Worm (Caenorhabditis elegans) whole organism, mixed stage, embryonic: ENCODE results near the gene lact-3.
A peak's percentile ranks its signal among the peaks of the same experiment; 100 is the strongest.

Source experiments
- M03D4.4 ChIP-seq: sonication (generic microtip); optimal IDR thresholded peaks from 2 replicates; lab custom pipeline; 2017; ENCODE audit warnings: mild to moderate bottlenecking, missing genetic modification characterization, missing compliant biosample characterization
- blmp-1 ChIP-seq: fragments of 150-350 bp; optimal IDR thresholded peaks from 2 replicates; lab custom pipeline; 2014; ENCODE audit warnings: missing biosample characterization, missing genetic modification characterization
- ceh-39 ChIP-seq: fragments of 150-350 bp; optimal IDR thresholded peaks from 2 replicates; lab custom pipeline; 2014; ENCODE audit warnings: missing biosample characterization, missing genetic modification characterization
- ceh-43 ChIP-seq: fragments of 200-800 bp; sonication (Bioruptor generic); optimal IDR thresholded peaks from 2 replicates; lab custom pipeline; 2018; ENCODE audit warnings: mild to moderate bottlenecking, missing genetic modification characterization, moderate library complexity, missing compliant biosample characterization
- ceh-83 ChIP-seq: fragments of 200-800 bp; sonication (Bioruptor generic); optimal IDR thresholded peaks from 2 replicates; lab custom pipeline; 2018; ENCODE audit warnings: mild to moderate bottlenecking, missing genetic modification characterization, missing compliant biosample characterization
- ces-1 ChIP-seq: fragments of 150-350 bp; optimal IDR thresholded peaks from 2 replicates; lab custom pipeline; 2014; ENCODE audit warnings: missing biosample characterization, missing genetic modification reagents, missing genetic modification characterization
- cnd-1 ChIP-seq: fragments of 200-800 bp; sonication (Bioruptor generic); optimal IDR thresholded peaks from 2 replicates; lab custom pipeline; 2018; ENCODE audit warnings: mild to moderate bottlenecking, missing genetic modification characterization, missing compliant biosample characterization
- drap-1 ChIP-seq: fragments of 200-800 bp; sonication (Bioruptor generic); optimal IDR thresholded peaks from 3 replicates; lab custom pipeline; 2018; ENCODE audit warnings: mild to moderate bottlenecking, missing genetic modification characterization, missing compliant biosample characterization
- elt-1 ChIP-seq: sonication (generic microtip); optimal IDR thresholded peaks from 2 replicates; lab custom pipeline; 2017; ENCODE audit warnings: missing genetic modification characterization, mild to moderate bottlenecking, missing compliant biosample characterization, antibody characterized with exemption, moderate library complexity, borderline replicate concordance; ENCODE audit not compliant: insufficient read depth
- elt-3 ChIP-seq: fragments of 150-350 bp; optimal IDR thresholded peaks from 2 replicates; lab custom pipeline; 2014; ENCODE audit warnings: missing biosample characterization, missing genetic modification characterization
- flh-1 ChIP-seq: fragments of 200-800 bp; sonication (Bioruptor generic); optimal IDR thresholded peaks from 2 replicates; lab custom pipeline; 2018; ENCODE audit warnings: mild to moderate bottlenecking, missing genetic modification characterization, moderate library complexity, missing compliant biosample characterization
- ham-2 ChIP-seq: fragments of 200-800 bp; sonication (Bioruptor generic); optimal IDR thresholded peaks from 2 replicates; lab custom pipeline; 2018; ENCODE audit warnings: mild to moderate bottlenecking, missing genetic modification characterization, missing compliant biosample characterization
- hlh-1 ChIP-seq: fragments of 150-350 bp; optimal IDR thresholded peaks from 2 replicates; lab custom pipeline; 2014; ENCODE audit warnings: missing biosample characterization, missing genetic modification reagents, missing genetic modification characterization
- lin-13 ChIP-seq: fragments of 150-350 bp; optimal IDR thresholded peaks from 2 replicates; lab custom pipeline; 2014; ENCODE audit warnings: missing biosample characterization, missing genetic modification characterization
- lin-32 ChIP-seq: fragments of 200-800 bp; sonication (Bioruptor generic); optimal IDR thresholded peaks from 2 replicates; lab custom pipeline; 2018; ENCODE audit warnings: mild to moderate bottlenecking, missing genetic modification characterization, missing compliant biosample characterization
- lsy-2 ChIP-seq: fragments of 150-350 bp; optimal IDR thresholded peaks from 2 replicates; lab custom pipeline; 2014; ENCODE audit warnings: missing biosample characterization, missing genetic modification characterization
- mab-5 ChIP-seq: fragments of 150-350 bp; optimal IDR thresholded peaks from 2 replicates; lab custom pipeline; 2014; ENCODE audit warnings: missing biosample characterization, missing genetic modification characterization
- mep-1 ChIP-seq: fragments of 150-350 bp; optimal IDR thresholded peaks from 2 replicates; lab custom pipeline; 2017; ENCODE audit warnings: missing biosample characterization, missing genetic modification reagents, missing genetic modification characterization, inconsistent platforms
- nhr-2 ChIP-seq: fragments of 150-350 bp; optimal IDR thresholded peaks from 2 replicates; lab custom pipeline; 2014; ENCODE audit warnings: missing biosample characterization, missing genetic modification characterization
- nhr-237 ChIP-seq: fragments of 150-350 bp; optimal IDR thresholded peaks from 2 replicates; lab custom pipeline; 2014; ENCODE audit warnings: missing biosample characterization, missing genetic modification characterization
- nhr-28 ChIP-seq: fragments of 150-350 bp; optimal IDR thresholded peaks from 2 replicates; lab custom pipeline; 2014; ENCODE audit warnings: missing biosample characterization, missing genetic modification characterization
- nhr-76 ChIP-seq: sonication (generic microtip); optimal IDR thresholded peaks from 2 replicates; lab custom pipeline; 2017; ENCODE audit warnings: missing biosample characterization, missing genetic modification characterization
- pha-4 ChIP-seq: fragments of 150-350 bp; optimal IDR thresholded peaks from 2 replicates; lab custom pipeline; 2018; ENCODE audit warnings: missing biosample characterization, missing genetic modification reagents, missing genetic modification characterization
- sem-2 ChIP-seq: fragments of 200-800 bp; sonication (Bioruptor generic); optimal IDR thresholded peaks from 2 replicates; lab custom pipeline; 2018; ENCODE audit warnings: mild to moderate bottlenecking, missing genetic modification characterization, missing compliant biosample characterization
- snpc-4 ChIP-seq: fragments of 150-350 bp; optimal IDR thresholded peaks from 2 replicates; lab custom pipeline; 2014; ENCODE audit warnings: missing biosample characterization, missing genetic modification characterization
- sptf-1 ChIP-seq: sonication (generic microtip); optimal IDR thresholded peaks from 2 replicates; lab custom pipeline; 2017; ENCODE audit warnings: mild to moderate bottlenecking, missing genetic modification characterization, moderate library complexity, missing compliant biosample characterization
- tbx-8 ChIP-seq: fragments of 200-800 bp; sonication (Bioruptor generic); optimal IDR thresholded peaks from 2 replicates; lab custom pipeline; 2018; ENCODE audit warnings: mild to moderate bottlenecking, missing genetic modification characterization, moderate library complexity, missing compliant biosample characterization
- unc-120 ChIP-seq: sonication (generic microtip); optimal IDR thresholded peaks from 2 replicates; lab custom pipeline; 2017; ENCODE audit warnings: missing genetic modification characterization, missing compliant biosample characterization; ENCODE audit not compliant: poor library complexity, severe bottlenecking
- unc-39 ChIP-seq: fragments of 150-350 bp; optimal IDR thresholded peaks from 2 replicates; lab custom pipeline; 2014; ENCODE audit warnings: missing biosample characterization, missing genetic modification characterization
- unc-62 ChIP-seq: fragments of 150-350 bp; optimal IDR thresholded peaks from 2 replicates; lab custom pipeline; 2014; ENCODE audit warnings: missing biosample characterization, missing genetic modification reagents, missing genetic modification characterization
- zip-8 ChIP-seq: fragments of 150-350 bp; optimal IDR thresholded peaks from 2 replicates; lab custom pipeline; 2014; ENCODE audit warnings: missing biosample characterization, missing genetic modification characterization
- ztf-11 ChIP-seq: fragments of 150-350 bp; optimal IDR thresholded peaks from 2 replicates; lab custom pipeline; 2014; ENCODE audit warnings: missing biosample characterization, missing genetic modification characterization

Gene lact-3

DNA sequence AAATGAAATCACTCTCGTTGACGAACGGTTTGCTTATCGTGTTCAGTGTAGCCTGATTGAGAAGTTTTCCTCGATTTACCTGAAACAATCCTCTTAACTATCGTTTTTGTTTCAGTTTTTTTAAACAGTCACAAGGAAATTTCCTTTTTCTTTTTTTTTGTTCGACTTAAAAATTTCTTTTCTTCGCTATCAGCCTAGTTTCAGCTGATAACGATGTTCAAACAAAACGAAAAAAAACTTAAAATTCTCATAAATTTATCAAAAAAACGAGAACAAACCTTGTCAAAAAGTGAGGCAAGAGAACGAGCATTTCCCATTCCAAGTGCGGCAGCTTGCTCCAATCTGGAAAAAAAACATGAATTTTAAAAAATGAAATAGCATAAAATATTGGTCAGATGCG lies 3.9 kb downstream of the lact-3 start:
- TF ChIP-seq hlh-1 (no peak), ces-1 (GFP tag; lab: Kevin White, UChicago) (no peak), sem-2 (GFP tag; lab: Kevin White, UChicago) (no peak), mab-5 (tag; lab: Kevin White, UChicago) (no peak), snpc-4 (tag; lab: Kevin White, UChicago) (no peak), pha-4 (tag; lab: Kevin White, UChicago) (no peak), nhr-237 (no peak), M03D4.4 (no peak), unc-62 (GFP tag; lab: Kevin White, UChicago) (no peak), elt-1 (no peak), lsy-2 (tag; lab: Kevin White, UChicago) (no peak), ceh-39 (tag; lab: Kevin White, UChicago) (no peak), ceh-83 (GFP tag; lab: Kevin White, UChicago) (no peak), sptf-1 (no peak)

- TF ChIP-seq lin-32 (GFP tag; lab: Kevin White, UChicago) (peak; percentile 40), unc-120 (tag; lab: Kevin White, UChicago) (peak; percentile 12), ceh-39 (tag; lab: Kevin White, UChicago) (no peak)
- TF ChIP-seq, all 35 proteins: peak for 2
These were observed 5.4 kb downstream of the lact-3 start, which contains the start of gene nphp-1 for ce11 chrII:10652112-10652511. TSS of gene nphp-1 (minus strand) at chrII:10652256.

DNA sequence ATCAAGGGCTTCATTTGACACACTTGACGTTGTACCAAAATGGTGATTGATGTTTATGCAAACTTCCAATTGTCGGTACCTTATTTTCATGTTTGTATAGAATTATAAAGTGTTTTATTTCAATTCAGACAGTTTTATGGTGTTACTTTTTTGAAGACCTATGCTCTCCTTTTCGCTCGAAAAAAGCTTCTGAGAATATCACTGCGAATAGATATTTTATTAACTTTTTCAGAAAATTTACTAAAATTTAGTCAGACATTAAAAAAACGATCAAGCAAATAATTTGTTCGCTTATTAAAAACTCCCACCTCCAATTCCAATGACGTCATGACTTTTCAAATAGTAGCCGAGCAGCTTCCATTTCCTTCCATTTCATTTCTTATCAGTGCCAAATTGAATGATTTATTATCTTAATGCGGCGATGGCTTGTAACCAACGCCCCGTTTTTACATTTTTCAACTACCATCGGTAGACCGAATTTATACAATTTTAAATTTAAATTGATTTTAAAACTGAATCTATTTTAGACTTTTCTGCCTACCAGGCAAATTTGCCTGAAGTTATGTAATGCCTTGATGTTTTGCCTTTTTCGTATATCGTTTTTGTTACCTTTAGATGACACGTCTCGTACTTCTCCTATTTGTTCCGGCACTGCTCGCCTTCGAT lies 10.4 kb downstream of the lact-3 start, which contains the start of gene M28.10:
M28.10 (plus strand) TSS at position 616 of the 666 bp plus-strand sequence.
- TF ChIP-seq unc-39 (tag; lab: Kevin White, UChicago) (no peak), zip-8 (no peak), unc-120 (tag; lab: Kevin White, UChicago) (no peak), flh-1 (GFP tag; lab: Kevin White, UChicago) (no peak)

DNA sequence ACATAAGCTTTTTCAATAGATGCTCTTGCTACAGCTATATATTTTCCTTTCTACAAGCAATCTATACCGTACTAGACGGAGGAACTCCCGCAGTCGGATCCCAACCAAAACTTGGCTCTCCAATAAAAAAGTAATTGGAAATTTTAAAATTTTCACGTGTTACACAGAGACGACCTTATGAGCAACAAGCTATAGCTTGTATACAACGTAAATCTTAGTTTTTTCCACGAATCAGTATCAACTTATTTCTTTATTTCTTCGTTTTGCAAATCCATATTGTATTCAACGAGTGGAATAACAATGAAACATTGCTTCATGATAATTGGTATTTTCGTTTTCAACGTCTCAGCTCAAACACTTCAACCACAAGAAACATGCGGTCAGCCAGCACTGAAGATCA lies 14.1 kb downstream of the lact-3 start, which contains the start of gene M28.4:
M28.4 (plus strand) TSS at position 301 of the 400 bp plus-strand sequence.
- TF ChIP-seq nhr-28: no peak
- TF ChIP-seq unc-39 (tag; lab: Kevin White, UChicago): no peak
- no peak for TF ChIP-seq mab-5 (tag; lab: Kevin White, UChicago)
- TF ChIP-seq tbx-8 (GFP tag; lab: Kevin White, UChicago): no peak
- TF ChIP-seq snpc-4 (tag; lab: Kevin White, UChicago): no peak
- TF ChIP-seq blmp-1 (tag; lab: Kevin White, UChicago): no peak
- TF ChIP-seq ces-1 (GFP tag; lab: Kevin White, UChicago): no peak
- TF ChIP-seq nhr-237: no peak
- TF ChIP-seq ceh-83 (GFP tag; lab: Kevin White, UChicago): no peak
- TF ChIP-seq nhr-76: no peak
- no peak for TF ChIP-seq elt-1
- TF ChIP-seq ceh-39 (tag; lab: Kevin White, UChicago): no peak
- no peak for TF ChIP-seq lin-32 (GFP tag; lab: Kevin White, UChicago)
- no peak for TF ChIP-seq ztf-11 (tag; lab: Kevin White, UChicago)
- no peak for TF ChIP-seq ham-2 (GFP tag; lab: Kevin White, UChicago)
- TF ChIP-seq elt-3: no peak
- TF ChIP-seq cnd-1 (tag; lab: Kevin White, UChicago): no peak
- TF ChIP-seq nhr-2 (tag; lab: Kevin White, UChicago): no peak
- TF ChIP-seq M03D4.4: no peak

- TF ChIP-seq ceh-43 (GFP tag; lab: Kevin White, UChicago) (no peak), M03D4.4 (no peak), nhr-28 (no peak), drap-1 (GFP tag; lab: Kevin White, UChicago) (no peak), ztf-11 (tag; lab: Kevin White, UChicago) (no peak), nhr-237 (no peak), ceh-39 (tag; lab: Kevin White, UChicago) (no peak), zip-8 (no peak), mep-1 (no peak), blmp-1 (tag; lab: Kevin White, UChicago) (no peak), hlh-1 (no peak), unc-120 (tag; lab: Kevin White, UChicago) (no peak), unc-39 (tag; lab: Kevin White, UChicago) (no peak), lin-13 (tag; lab: Kevin White, UChicago) (no peak), elt-3 (no peak), cnd-1 (tag; lab: Kevin White, UChicago) (no peak), nhr-76 (no peak)
These were observed 18.4 kb downstream of the lact-3 start, which contains the start of gene M28.9 for ce11 chrII:10639110-10639509. TSS of gene M28.9 (plus strand) at chrII:10639410.
